Worm (Caenorhabditis elegans) whole organism, mixed stage, embryonic: Measurements from ENCODE around the gene srh-130.

Experiments used
- elt-1 ChIP-seq: sonication (generic microtip); optimal IDR thresholded peaks from 2 replicates; lab custom pipeline; 2017; ENCODE audit warnings: missing genetic modification characterization, mild to moderate bottlenecking, missing compliant biosample characterization, antibody characterized with exemption, moderate library complexity, borderline replicate concordance; ENCODE audit not compliant: insufficient read depth
- pha-4 ChIP-seq: fragments of 150-350 bp; optimal IDR thresholded peaks from 2 replicates; lab custom pipeline; 2018; ENCODE audit warnings: missing biosample characterization, missing genetic modification reagents, missing genetic modification characterization
- snpc-4 ChIP-seq: fragments of 150-350 bp; optimal IDR thresholded peaks from 2 replicates; lab custom pipeline; 2014; ENCODE audit warnings: missing biosample characterization, missing genetic modification characterization
- sptf-1 ChIP-seq: sonication (generic microtip); optimal IDR thresholded peaks from 2 replicates; lab custom pipeline; 2017; ENCODE audit warnings: mild to moderate bottlenecking, missing genetic modification characterization, moderate library complexity, missing compliant biosample characterization
- ztf-11 ChIP-seq: fragments of 150-350 bp; optimal IDR thresholded peaks from 2 replicates; lab custom pipeline; 2014; ENCODE audit warnings: missing biosample characterization, missing genetic modification characterization

- TF ChIP-seq snpc-4 (tag; lab: Kevin White, UChicago) (no peak), elt-1 (no peak), sptf-1 (tag; lab: Kevin White, UChicago) (no peak), pha-4 (tag; lab: Kevin White, UChicago) (no peak), ztf-11 (no peak)
These were observed 21.9 kb downstream of the srh-130 start, which contains the start of gene srt-65 for ce11 chrV:5172833-5173232.
